ENCODE assay signal across 1 fruit fly cellular context in the genomic region with DNA sequence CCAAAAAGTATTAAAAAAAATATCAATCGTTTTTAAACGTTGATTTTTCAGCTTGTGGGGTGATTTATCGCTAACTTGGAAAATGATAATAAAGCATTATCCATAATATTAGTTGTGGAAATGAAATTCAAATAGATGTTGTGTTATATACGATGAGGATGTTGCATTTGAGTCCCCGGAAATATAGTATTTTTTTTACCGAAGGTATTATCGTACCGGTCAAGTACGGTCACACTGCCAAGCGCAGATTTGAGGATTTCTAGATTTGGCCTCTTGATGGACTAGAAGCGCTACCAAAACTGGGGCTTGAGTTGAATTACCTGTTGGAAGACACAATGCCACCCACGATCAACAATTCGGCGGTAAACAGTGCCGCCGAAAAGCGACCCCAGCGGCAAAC.
TF ChIP-seq lines count a peak whose summit lies in the region.

No protein-coding gene starts in this region.

TF ChIP-seq in whole organism, embryonic, 481 proteins besides CTCF, POLR2A, EP300 and RAD21 (continued from another document and continues in another):
- no peak for TF ChIP-seq Nf-YB (GFP tag; optimal IDR thresholded peaks at IDR 0.05; lab: Kevin White, UChicago)
- TF ChIP-seq lilli (GFP tag; optimal IDR thresholded peaks at IDR 0.05; lab: Kevin White, UChicago) = peak; percentile 37
- TF ChIP-seq CG1602 (GFP tag; optimal IDR thresholded peaks at IDR 0.05; lab: Kevin White, UChicago) = peak; percentile 14
- peak; percentile 40 for TF ChIP-seq Bteb2 (GFP tag; optimal IDR thresholded peaks at IDR 0.05; lab: Kevin White, UChicago)
- no peak for TF ChIP-seq Lim3 (GFP tag; IDR thresholded peaks at IDR 0.05; lab: Robert Waterston, UW)
- no peak for TF ChIP-seq ham (GFP tag; IDR thresholded peaks at IDR 0.05; lab: Robert Waterston, UW)
- TF ChIP-seq gsb-n (tag; optimal IDR thresholded peaks at IDR 0.05; lab: Kevin White, UChicago) = no peak
- TF ChIP-seq CkIIα-i1 (GFP tag; IDR thresholded peaks at IDR 0.05; lab: Robert Waterston, UW) = no peak
- peak; percentile 92 for TF ChIP-seq CG30020 (tag; optimal IDR thresholded peaks at IDR 0.05; lab: Kevin White, UChicago)
- TF ChIP-seq kah (GFP tag; optimal IDR thresholded peaks at IDR 0.05; lab: Kevin White, UChicago) = no peak
- TF ChIP-seq CG9215 (GFP tag; IDR thresholded peaks at IDR 0.05; lab: Robert Waterston, UW) = no peak
- peak; percentile 38 for TF ChIP-seq Hr3 (GFP tag; optimal IDR thresholded peaks at IDR 0.05; lab: Kevin White, UChicago)
- TF ChIP-seq CG34224 (GFP tag; IDR thresholded peaks at IDR 0.05; lab: Robert Waterston, UW; ENCODE audit: partially characterized antibody) = no peak
- TF ChIP-seq CG10431 (GFP tag; optimal IDR thresholded peaks at IDR 0.05; lab: Kevin White, UChicago) = no peak
- TF ChIP-seq CG12942 (GFP tag; optimal IDR thresholded peaks at IDR 0.05; lab: Kevin White, UChicago) = no peak
- TF ChIP-seq CG7271 (tag; optimal IDR thresholded peaks at IDR 0.05; lab: Kevin White, UChicago) = no peak
- TF ChIP-seq crc (GFP tag; optimal IDR thresholded peaks at IDR 0.05; lab: Kevin White, UChicago) = no peak
- TF ChIP-seq zfh2 (GFP tag; optimal IDR thresholded peaks at IDR 0.05; lab: Kevin White, UChicago) = peak; percentile 37
- peak; percentile 15 for TF ChIP-seq CG18764 (GFP tag; optimal IDR thresholded peaks at IDR 0.05; lab: Kevin White, UChicago)
- TF ChIP-seq mam (GFP tag; optimal IDR thresholded peaks at IDR 0.05; lab: Kevin White, UChicago) = peak; percentile 24
- no peak for TF ChIP-seq repo (GFP tag; optimal IDR thresholded peaks at IDR 0.05; lab: Kevin White, UChicago)
- TF ChIP-seq pan (optimal IDR thresholded peaks at IDR 0.05; lab: Kevin White, UChicago) = no peak
- TF ChIP-seq pan (GFP tag; optimal IDR thresholded peaks at IDR 0.05 in 1 of 2, IDR thresholded peaks at IDR 0.05 in 1 of 2) = peak in 1 of 2 experiments; percentile 33
- no peak for TF ChIP-seq ab (GFP tag; optimal IDR thresholded peaks at IDR 0.05; lab: Kevin White, UChicago)
- peak; percentile 26 for TF ChIP-seq CG8924 (tag; optimal IDR thresholded peaks at IDR 0.05; lab: Kevin White, UChicago)
- TF ChIP-seq fd3F (GFP tag; optimal IDR thresholded peaks at IDR 0.05; lab: Kevin White, UChicago) = peak; percentile 28
- no peak for TF ChIP-seq rib (GFP tag; IDR thresholded peaks at IDR 0.05; lab: Robert Waterston, UW)
- TF ChIP-seq CG16813 (GFP tag; IDR thresholded peaks at IDR 0.05; lab: Robert Waterston, UW; ENCODE audit: partially characterized antibody) = no peak
- no peak for TF ChIP-seq CG7928 (GFP tag; optimal IDR thresholded peaks at IDR 0.05; lab: Kevin White, UChicago)
- peak; percentile 90 for TF ChIP-seq gfzf (GFP tag; optimal IDR thresholded peaks at IDR 0.05; lab: Kevin White, UChicago)
- TF ChIP-seq CG10209 (GFP tag; optimal IDR thresholded peaks at IDR 0.05; lab: Kevin White, UChicago) = peak; percentile 16
- TF ChIP-seq az2 (GFP tag; optimal IDR thresholded peaks at IDR 0.05; lab: Kevin White, UChicago) = peak; percentile 19
- no peak for TF ChIP-seq gro (GFP tag; optimal IDR thresholded peaks at IDR 0.05; lab: Kevin White, UChicago)
- peak; percentile 5 for TF ChIP-seq CG5245 (GFP tag; optimal IDR thresholded peaks at IDR 0.05; lab: Kevin White, UChicago)
- no peak for TF ChIP-seq CG15269 (tag; optimal IDR thresholded peaks at IDR 0.05; lab: Kevin White, UChicago)
- TF ChIP-seq CG18476 (GFP tag; optimal IDR thresholded peaks at IDR 0.05; lab: Kevin White, UChicago) = no peak
- TF ChIP-seq sob (GFP tag; IDR thresholded peaks at IDR 0.05; lab: Robert Waterston, UW) = no peak
- TF ChIP-seq ash1 (GFP tag; optimal IDR thresholded peaks at IDR 0.05; lab: Kevin White, UChicago) = no peak
- TF ChIP-seq nmo (GFP tag; optimal IDR thresholded peaks at IDR 0.05; lab: Kevin White, UChicago) = peak; percentile 62
- no peak for TF ChIP-seq gem (tag; optimal IDR thresholded peaks at IDR 0.05; lab: Kevin White, UChicago)
- TF ChIP-seq CG12104 (GFP tag; optimal IDR thresholded peaks at IDR 0.05; lab: Kevin White, UChicago) = no peak
- TF ChIP-seq NfI (GFP tag; optimal IDR thresholded peaks at IDR 0.05; lab: Kevin White, UChicago) = peak; percentile 18
- TF ChIP-seq Scr (GFP tag; IDR thresholded peaks at IDR 0.05; lab: Robert Waterston, UW; ENCODE audit: partially characterized antibody) = no peak
- no peak for TF ChIP-seq Ravus (GFP tag; IDR thresholded peaks at IDR 0.05; lab: Robert Waterston, UW)
- TF ChIP-seq Jarid2 (GFP tag; optimal IDR thresholded peaks at IDR 0.05; lab: Kevin White, UChicago) = no peak
- TF ChIP-seq TFAM (GFP tag; optimal IDR thresholded peaks at IDR 0.05; lab: Kevin White, UChicago) = no peak
- no peak for TF ChIP-seq crp (GFP tag; optimal IDR thresholded peaks at IDR 0.05; lab: Kevin White, UChicago)
- no peak for TF ChIP-seq HLHmδ (GFP tag; optimal IDR thresholded peaks at IDR 0.05; lab: Kevin White, UChicago)
- TF ChIP-seq Optix (GFP tag; IDR thresholded peaks at IDR 0.05; lab: Robert Waterston, UW) = no peak
- peak; percentile 7 for TF ChIP-seq ERR (GFP tag; optimal IDR thresholded peaks at IDR 0.05; lab: Kevin White, UChicago)
- no peak for TF ChIP-seq Vsx1 (GFP tag; optimal IDR thresholded peaks at IDR 0.05; lab: Kevin White, UChicago)
- no peak for TF ChIP-seq vfl (GFP tag; optimal IDR thresholded peaks at IDR 0.05; lab: Kevin White, UChicago)
- peak; percentile 27 for TF ChIP-seq tin (GFP tag; optimal IDR thresholded peaks at IDR 0.05; lab: Kevin White, UChicago)
- peak; percentile 16 for TF ChIP-seq ind (GFP tag; optimal IDR thresholded peaks at IDR 0.05; lab: Kevin White, UChicago)
- no peak for TF ChIP-seq btn (GFP tag; optimal IDR thresholded peaks at IDR 0.05; lab: Kevin White, UChicago)
- TF ChIP-seq odd (GFP tag; optimal IDR thresholded peaks at IDR 0.05; lab: Kevin White, UChicago) = no peak
- no peak for TF ChIP-seq Hr78 (GFP tag; optimal IDR thresholded peaks at IDR 0.05; lab: Kevin White, UChicago)
- no peak for TF ChIP-seq wor (GFP tag; IDR thresholded peaks at IDR 0.05; lab: Robert Waterston, UW)
- peak; percentile 60; the same call in 1 of the 3 replicates for TF ChIP-seq Dbx (GFP tag; IDR thresholded peaks at IDR 0.05; lab: Robert Waterston, UW)
- TF ChIP-seq Nf-YA (GFP tag; IDR thresholded peaks at IDR 0.05; lab: Robert Waterston, UW) = no peak
- TF ChIP-seq Ptx1 (GFP tag; IDR thresholded peaks at IDR 0.05; lab: Robert Waterston, UW) = peak; percentile 40; the same call in 1 of the 2 replicates
- no peak for TF ChIP-seq Deaf1 (tag; optimal IDR thresholded peaks at IDR 0.05; lab: Kevin White, UChicago)
- peak; percentile 30 for TF ChIP-seq CG13624 (GFP tag; optimal IDR thresholded peaks at IDR 0.05; lab: Kevin White, UChicago)
- TF ChIP-seq nom (GFP tag; optimal IDR thresholded peaks at IDR 0.05; lab: Kevin White, UChicago) = no peak
- TF ChIP-seq Dp (GFP tag; optimal IDR thresholded peaks at IDR 0.05; lab: Kevin White, UChicago) = peak; percentile 42
- TF ChIP-seq ara (GFP tag; IDR thresholded peaks at IDR 0.05; lab: Robert Waterston, UW) = no peak
- no peak for TF ChIP-seq CG17385 (GFP tag; optimal IDR thresholded peaks at IDR 0.05; lab: Kevin White, UChicago)
- TF ChIP-seq sqz (GFP tag; optimal IDR thresholded peaks at IDR 0.05; lab: Kevin White, UChicago) = no peak
- no peak for TF ChIP-seq gsb (GFP tag; IDR thresholded peaks at IDR 0.05; lab: Robert Waterston, UW)
- TF ChIP-seq unc-4 (GFP tag; IDR thresholded peaks at IDR 0.05; lab: Robert Waterston, UW; ENCODE audit: partially characterized antibody) = no peak
- TF ChIP-seq CG2875 (GFP tag; optimal IDR thresholded peaks at IDR 0.05; lab: Kevin White, UChicago) = no peak
- TF ChIP-seq kni (GFP tag; optimal IDR thresholded peaks at IDR 0.05; lab: Kevin White, UChicago) = no peak
- no peak for TF ChIP-seq ac (GFP tag; optimal IDR thresholded peaks at IDR 0.05; lab: Kevin White, UChicago)
- peak; percentile 49 for TF ChIP-seq CG14710 (tag; optimal IDR thresholded peaks at IDR 0.05; lab: Kevin White, UChicago)
- TF ChIP-seq Bdp1 (GFP tag; optimal IDR thresholded peaks at IDR 0.05; lab: Kevin White, UChicago) = no peak
- TF ChIP-seq CG18262 (tag; optimal IDR thresholded peaks at IDR 0.05; lab: Kevin White, UChicago) = no peak
- TF ChIP-seq org-1 (GFP tag; optimal IDR thresholded peaks at IDR 0.05; lab: Kevin White, UChicago) = no peak
- no peak for TF ChIP-seq Stat92E (GFP tag; optimal IDR thresholded peaks at IDR 0.05; lab: Kevin White, UChicago)
- TF ChIP-seq CG12391 (tag; optimal IDR thresholded peaks at IDR 0.05; lab: Kevin White, UChicago) = peak; percentile 71
- TF ChIP-seq z (GFP tag; IDR thresholded peaks at IDR 0.05; lab: Robert Waterston, UW) = no peak
- no peak for TF ChIP-seq peb (GFP tag; IDR thresholded peaks at IDR 0.05; lab: Robert Waterston, UW)
- no peak for TF ChIP-seq Dad (GFP tag; optimal IDR thresholded peaks at IDR 0.05; lab: Kevin White, UChicago)
- TF ChIP-seq kay (GFP tag; optimal IDR thresholded peaks at IDR 0.05; lab: Kevin White, UChicago) = no peak
- peak; percentile 32 for TF ChIP-seq Fer2 (tag; optimal IDR thresholded peaks at IDR 0.05; lab: Kevin White, UChicago)
- TF ChIP-seq CG12299 (tag; optimal IDR thresholded peaks at IDR 0.05; lab: Kevin White, UChicago) = no peak
- TF ChIP-seq Ada2b (GFP tag; IDR thresholded peaks at IDR 0.05; lab: Robert Waterston, UW) = peak; percentile 13; the same call in 1 of the 2 replicates
- TF ChIP-seq CG2202 (tag; optimal IDR thresholded peaks at IDR 0.05; lab: Kevin White, UChicago) = no peak
- no peak for TF ChIP-seq H15 (GFP tag; IDR thresholded peaks at IDR 0.05; lab: Robert Waterston, UW)
- peak; percentile 61 for TF ChIP-seq CG2120 (GFP tag; optimal IDR thresholded peaks at IDR 0.05; lab: Kevin White, UChicago)
- no peak for TF ChIP-seq CG4730 (GFP tag; IDR thresholded peaks at IDR 0.05; lab: Robert Waterston, UW)
- TF ChIP-seq CG17912 (GFP tag; optimal IDR thresholded peaks at IDR 0.05; lab: Kevin White, UChicago) = no peak
- TF ChIP-seq Oli (tag; optimal IDR thresholded peaks at IDR 0.05; lab: Kevin White, UChicago) = no peak
- no peak for TF ChIP-seq prd (optimal IDR thresholded peaks at IDR 0.05; lab: Kevin White, UChicago)
- TF ChIP-seq prd (GFP tag; IDR thresholded peaks at IDR 0.05; lab: Robert Waterston, UW) = peak; percentile 51; the same call in 2 of the 3 replicates
- TF ChIP-seq sr (GFP tag; IDR thresholded peaks at IDR 0.05; lab: Robert Waterston, UW) = no peak
- no peak for TF ChIP-seq Kr (GFP tag; optimal IDR thresholded peaks at IDR 0.05; lab: Kevin White, UChicago)
- no peak for TF ChIP-seq lola (GFP tag; optimal IDR thresholded peaks at IDR 0.05; lab: Kevin White, UChicago)
- no peak for TF ChIP-seq sens-2 (GFP tag; IDR thresholded peaks at IDR 0.05; lab: Robert Waterston, UW)
- TF ChIP-seq Asciz (GFP tag; optimal IDR thresholded peaks at IDR 0.05; lab: Kevin White, UChicago) = peak; percentile 6
- TF ChIP-seq fu2 (GFP tag; optimal IDR thresholded peaks at IDR 0.05; lab: Kevin White, UChicago) = peak; percentile 2
- TF ChIP-seq CG10979 (tag; optimal IDR thresholded peaks at IDR 0.05; lab: Kevin White, UChicago) = peak; percentile 33
- no peak for TF ChIP-seq slp2 (GFP tag; optimal IDR thresholded peaks at IDR 0.05; lab: Kevin White, UChicago)
- peak; percentile 32 for TF ChIP-seq Chrac-16 (GFP tag; optimal IDR thresholded peaks at IDR 0.05; lab: Kevin White, UChicago)
- peak; percentile 14 for TF ChIP-seq pho (GFP tag; optimal IDR thresholded peaks at IDR 0.05; lab: Kevin White, UChicago)
- TF ChIP-seq cato (GFP tag; optimal IDR thresholded peaks at IDR 0.05; lab: Kevin White, UChicago; ENCODE audit: borderline replicate concordance) = no peak
- TF ChIP-seq danr (GFP tag; IDR thresholded peaks at IDR 0.05; lab: Robert Waterston, UW) = no peak
- peak; percentile 66 for TF ChIP-seq YL-1 (GFP tag; optimal IDR thresholded peaks at IDR 0.05; lab: Kevin White, UChicago)
- no peak for TF ChIP-seq Atf-2 (GFP tag; optimal IDR thresholded peaks at IDR 0.05; lab: Kevin White, UChicago)
- no peak for TF ChIP-seq CG8478 (optimal IDR thresholded peaks at IDR 0.05; lab: Kevin White, UChicago)
- no peak for TF ChIP-seq tna (GFP tag; IDR thresholded peaks at IDR 0.05; lab: Robert Waterston, UW; ENCODE audit: partially characterized antibody)
- 0 out of 3 replicates have a peak, but pooled peaks have one; percentile 15 for TF ChIP-seq ase (GFP tag; IDR thresholded peaks at IDR 0.05; lab: Robert Waterston, UW)
- TF ChIP-seq CG4282 (GFP tag; optimal IDR thresholded peaks at IDR 0.05; lab: Kevin White, UChicago) = no peak
- TF ChIP-seq CG9727 (GFP tag; optimal IDR thresholded peaks at IDR 0.05; lab: Kevin White, UChicago) = no peak
- TF ChIP-seq Sin3A (optimal IDR thresholded peaks at IDR 0.05; lab: Kevin White, UChicago) = peak; percentile 32
- peak; percentile 37 for TF ChIP-seq CG17186 (GFP tag; optimal IDR thresholded peaks at IDR 0.05; lab: Kevin White, UChicago)
- peak; percentile 61 for TF ChIP-seq CG2712 (tag; optimal IDR thresholded peaks at IDR 0.05; lab: Kevin White, UChicago)
- TF ChIP-seq E2f1 (GFP tag; IDR thresholded peaks at IDR 0.05; lab: Robert Waterston, UW) = no peak
- no peak for TF ChIP-seq CG16863 (GFP tag; optimal IDR thresholded peaks at IDR 0.05; lab: Kevin White, UChicago)
- TF ChIP-seq mirr (GFP tag; optimal IDR thresholded peaks at IDR 0.05; lab: Kevin White, UChicago) = no peak
- TF ChIP-seq CG17568 (GFP tag; optimal IDR thresholded peaks at IDR 0.05; lab: Kevin White, UChicago) = no peak
- no peak for TF ChIP-seq chinmo (GFP tag; IDR thresholded peaks at IDR 0.05; lab: Robert Waterston, UW; ENCODE audit: partially characterized antibody)
- no peak for TF ChIP-seq h (optimal IDR thresholded peaks at IDR 0.05; lab: Kevin White, UChicago)
- no peak for TF ChIP-seq CG33557 (GFP tag; optimal IDR thresholded peaks at IDR 0.05; lab: Kevin White, UChicago)
- TF ChIP-seq CG14014 (GFP tag; IDR thresholded peaks at IDR 0.05; lab: Robert Waterston, UW) = no peak
- peak; percentile 35 for TF ChIP-seq CG2116 (GFP tag; optimal IDR thresholded peaks at IDR 0.05; lab: Kevin White, UChicago)
- peak; percentile 42; the same call in 2 of the 3 replicates for TF ChIP-seq dysf (GFP tag; IDR thresholded peaks at IDR 0.05; lab: Robert Waterston, UW)
- no peak for TF ChIP-seq bsh (GFP tag; optimal IDR thresholded peaks at IDR 0.05; lab: Kevin White, UChicago)
- peak; percentile 79 for TF ChIP-seq row (GFP tag; IDR thresholded peaks at IDR 0.05; lab: Robert Waterston, UW)
- no peak for TF ChIP-seq toy (GFP tag; IDR thresholded peaks at IDR 0.05; lab: Robert Waterston, UW)
- TF ChIP-seq en (GFP tag; optimal IDR thresholded peaks at IDR 0.05; lab: Kevin White, UChicago) = no peak
- no peak for TF ChIP-seq Gug (GFP tag; IDR thresholded peaks at IDR 0.05; lab: Robert Waterston, UW)
- peak; percentile 57 for TF ChIP-seq Hmr (GFP tag; optimal IDR thresholded peaks at IDR 0.05; lab: Kevin White, UChicago)
